Fruit fly (Drosophila melanogaster): ENCODE measurements around the gene AP-2sigma.

AP-2sigma gene

DNA sequence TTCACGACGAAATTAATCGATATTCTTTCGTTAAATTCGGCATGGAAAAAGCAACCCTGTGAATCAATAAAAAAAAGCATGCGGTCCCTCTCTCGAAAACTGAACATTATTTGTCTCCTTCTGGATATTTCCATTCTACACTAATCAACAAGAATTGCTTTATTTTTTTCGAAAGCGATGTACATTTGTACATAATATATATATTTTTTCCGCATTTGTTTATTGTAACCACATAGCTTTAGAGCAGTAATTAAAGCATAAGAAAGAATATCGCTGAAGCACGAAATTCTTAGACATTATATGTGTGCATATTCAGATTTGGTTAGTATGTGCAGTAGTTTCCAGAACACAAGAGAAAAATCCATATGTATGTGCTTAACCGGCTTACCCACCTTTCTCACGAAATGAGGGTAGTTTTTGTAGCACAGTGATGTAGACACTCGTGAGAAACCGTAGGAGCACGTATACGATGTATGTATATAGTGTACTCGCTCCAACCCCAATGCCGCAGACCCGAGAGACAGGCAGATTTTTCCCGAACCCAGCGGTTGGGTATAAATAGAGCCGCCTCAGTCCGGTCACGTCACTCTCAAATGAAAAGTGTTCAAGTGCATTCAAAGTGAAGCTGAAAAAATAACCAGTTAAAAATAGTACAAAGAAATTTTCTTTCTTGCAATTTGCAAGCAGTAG is 26.3 kb upstream of the AP-2sigma start (continued):
- TF ChIP-seq CG33557 (GFP tag; optimal IDR thresholded peaks at IDR 0.05) (peak; percentile 88), CG15011 (GFP tag; optimal IDR thresholded peaks at IDR 0.05) (peak; percentile 87), CG1603 (tag; optimal IDR thresholded peaks at IDR 0.05) (peak; percentile 20), fru (optimal IDR thresholded peaks at IDR 0.05) (no peak), kay (GFP tag; optimal IDR thresholded peaks at IDR 0.05) (peak; percentile 68), CG7357 (GFP tag; IDR thresholded peaks at IDR 0.05) (peak; percentile 75), crc (GFP tag; optimal IDR thresholded peaks at IDR 0.05) (peak; percentile 64), CG4424 (GFP tag; optimal IDR thresholded peaks at IDR 0.05) (peak; percentile 88), knrl (GFP tag; IDR thresholded peaks at IDR 0.05; ENCODE audit: partially characterized antibody) (no peak), Antp (GFP tag; optimal IDR thresholded peaks at IDR 0.05) (no peak), CG15601 (tag; optimal IDR thresholded peaks at IDR 0.05) (peak; percentile 81), CG9797 (GFP tag; optimal IDR thresholded peaks at IDR 0.05) (no peak), HHEX (GFP tag; optimal IDR thresholded peaks at IDR 0.05) (peak; percentile 80), mld (GFP tag; IDR thresholded peaks at IDR 0.05; ENCODE audit: partially characterized antibody) (no peak), CG17802 (tag; optimal IDR thresholded peaks at IDR 0.05) (no peak), Fer3 (tag; optimal IDR thresholded peaks at IDR 0.05) (peak; percentile 86), CG16813 (GFP tag; IDR thresholded peaks at IDR 0.05; ENCODE audit: partially characterized antibody) (no peak), en (GFP tag; optimal IDR thresholded peaks at IDR 0.05) (no peak), tin (GFP tag; optimal IDR thresholded peaks at IDR 0.05) (peak; percentile 73), MTF-1 (GFP tag; optimal IDR thresholded peaks at IDR 0.05; ENCODE audit: borderline replicate concordance) (peak; percentile 60)

DNA sequence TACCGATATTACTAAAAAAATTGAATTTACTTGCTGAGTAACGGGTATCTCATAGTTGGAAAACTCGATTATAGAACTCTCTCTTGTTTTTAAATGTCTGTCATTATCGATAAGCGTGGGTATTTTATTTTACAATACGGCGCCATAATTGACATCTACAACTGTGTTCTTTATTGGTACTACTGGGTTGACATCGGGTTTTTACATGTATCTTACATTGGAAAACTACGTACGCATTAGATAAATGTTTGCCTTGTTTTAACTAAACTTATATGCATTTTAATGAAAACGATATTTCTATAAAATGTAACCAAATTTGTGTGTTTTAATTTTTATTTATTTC is 25.8 kb upstream of the AP-2sigma start:
- TF ChIP-seq Med (GFP tag), result peak; percentile 79
- TF ChIP-seq Oaz (GFP tag; IDR thresholded peaks at IDR 0.05), result no peak
- TF ChIP-seq CG6683 (GFP tag; optimal IDR thresholded peaks at IDR 0.05), result no peak
- TF ChIP-seq Optix (GFP tag; IDR thresholded peaks at IDR 0.05), result no peak
- TF ChIP-seq CG10147 (GFP tag; optimal IDR thresholded peaks at IDR 0.05), result no peak
- TF ChIP-seq Dip3 (GFP tag; optimal IDR thresholded peaks at IDR 0.05), result no peak
- TF ChIP-seq CG1602 (GFP tag; optimal IDR thresholded peaks at IDR 0.05), result no peak
- TF ChIP-seq sima (GFP tag; optimal IDR thresholded peaks at IDR 0.05), result no peak
- TF ChIP-seq cas (GFP tag; IDR thresholded peaks at IDR 0.05), result no peak
- TF ChIP-seq pb (GFP tag; optimal IDR thresholded peaks at IDR 0.05), result no peak
- no peak for TF ChIP-seq dysf (GFP tag; IDR thresholded peaks at IDR 0.05)
- peak; percentile 30 for TF ChIP-seq gsb-n (tag; optimal IDR thresholded peaks at IDR 0.05)
- no peak for TF ChIP-seq crp (GFP tag; optimal IDR thresholded peaks at IDR 0.05)
- no peak for TF ChIP-seq HLHmδ (GFP tag; optimal IDR thresholded peaks at IDR 0.05)
- peak; percentile 35 for TF ChIP-seq gfzf (GFP tag; optimal IDR thresholded peaks at IDR 0.05)
- no peak for TF ChIP-seq sqz (GFP tag; optimal IDR thresholded peaks at IDR 0.05)
- TF ChIP-seq CG9727 (GFP tag; optimal IDR thresholded peaks at IDR 0.05), result no peak
- peak; percentile 71 for TF ChIP-seq Myb (GFP tag; optimal IDR thresholded peaks at IDR 0.05)
- no peak for TF ChIP-seq CG14710 (tag; optimal IDR thresholded peaks at IDR 0.05)
- peak; percentile 59 for TF ChIP-seq CG33213 (GFP tag; optimal IDR thresholded peaks at IDR 0.05)
- TF ChIP-seq Dp (GFP tag; optimal IDR thresholded peaks at IDR 0.05), result peak; percentile 70
- TF ChIP-seq Stat92E (GFP tag; optimal IDR thresholded peaks at IDR 0.05), result no peak
- TF ChIP-seq cato (GFP tag; optimal IDR thresholded peaks at IDR 0.05; ENCODE audit: borderline replicate concordance), result no peak
- peak; percentile 36 for TF ChIP-seq pita (GFP tag; optimal IDR thresholded peaks at IDR 0.05)
- TF ChIP-seq Antp (GFP tag; optimal IDR thresholded peaks at IDR 0.05), result no peak
- TF ChIP-seq Lhr (GFP tag; optimal IDR thresholded peaks at IDR 0.05), result peak; percentile 62
- no peak for TF ChIP-seq Ets65A (GFP tag)
- no peak for TF ChIP-seq al (GFP tag; IDR thresholded peaks at IDR 0.05)
- no peak for TF ChIP-seq CG9876 (GFP tag; optimal IDR thresholded peaks at IDR 0.05)
- no peak for TF ChIP-seq bab2 (GFP tag; optimal IDR thresholded peaks at IDR 0.05)
- peak; percentile 96 for TF ChIP-seq stwl (tag; optimal IDR thresholded peaks at IDR 0.05)
- TF ChIP-seq CTCF (GFP tag; optimal IDR thresholded peaks at IDR 0.05), result peak; percentile 96
